Worm (Caenorhabditis elegans): Measurements from ENCODE around the gene R144.11.
A peak's percentile ranks its signal among the peaks of the same experiment; 100 is the strongest.

R144.11 gene

DNA sequence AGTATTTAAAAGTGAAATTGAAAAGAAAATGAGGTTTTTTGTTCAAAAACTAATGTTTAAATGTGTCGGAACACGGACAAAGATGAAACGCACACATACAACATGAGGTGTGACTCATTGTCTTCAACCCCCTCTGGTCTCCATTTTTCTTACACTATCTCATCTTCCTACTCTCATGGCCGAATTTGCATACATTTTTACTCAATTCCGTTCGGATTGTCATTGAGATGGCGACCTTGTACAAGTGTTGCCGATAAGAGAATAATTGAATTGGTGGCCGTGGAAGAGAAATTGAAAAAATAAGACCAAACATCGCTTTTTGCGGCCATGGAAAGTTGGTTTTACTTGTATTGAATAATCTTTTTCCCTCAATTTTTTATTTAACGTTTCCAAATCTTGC, 38.5 kb upstream of the R144.11 start, which contains the start of gene txbp-3 (continued):
- TF ChIP-seq ceh-28 (tag; optimal IDR thresholded peaks at IDR 0.05) (no peak), elt-3 (tag; optimal IDR thresholded peaks at IDR 0.05) (no peak), R02D3.7 (tag; optimal IDR thresholded peaks at IDR 0.05) (no peak), zag-1 (tag; optimal IDR thresholded peaks at IDR 0.05) (no peak), elt-2 (tag; optimal IDR thresholded peaks at IDR 0.05) (peak; percentile 74), nhr-28 (tag; optimal IDR thresholded peaks at IDR 0.05) (no peak), ZK546.5 (tag; optimal IDR thresholded peaks at IDR 0.05) (no peak), ceh-82 (tag; optimal IDR thresholded peaks at IDR 0.05) (no peak)

ce11 chrIII:5044709-5045108, 36.1 kb upstream of the R144.11 start, which contains the start of gene C45G9.14:
Gene C45G9.14 (plus strand): TSS chrIII:5045009.
- TF ChIP-seq tbx-2 (tag; optimal IDR thresholded peaks at IDR 0.05) (no peak), unc-39 (tag; optimal IDR thresholded peaks at IDR 0.05) (no peak), elt-2 (tag; optimal IDR thresholded peaks at IDR 0.05) (no peak), mdl-1 (tag; optimal IDR thresholded peaks at IDR 0.05) (no peak), ztf-4 (tag; optimal IDR thresholded peaks at IDR 0.05) (no peak), ceh-9 (tag; optimal IDR thresholded peaks at IDR 0.05) (no peak), nhr-43 (tag; optimal IDR thresholded peaks at IDR 0.05; ENCODE audit: poor library complexity, severe bottlenecking) (no peak), R02D3.7 (tag; optimal IDR thresholded peaks at IDR 0.05) (no peak), fos-1 (tag; optimal IDR thresholded peaks at IDR 0.05) (no peak), unc-62 (GFP tag; optimal IDR thresholded peaks at IDR 0.05) (no peak), elt-1 (tag; optimal IDR thresholded peaks at IDR 0.05) (no peak), ztf-11 (tag; optimal IDR thresholded peaks at IDR 0.05) (no peak)

- TF ChIP-seq eor-1 (tag; optimal IDR thresholded peaks at IDR 0.05), result no peak
- no peak for TF ChIP-seq egl-27 (tag; optimal IDR thresholded peaks at IDR 0.05)
- TF ChIP-seq mml-1 (tag; optimal IDR thresholded peaks at IDR 0.05), result no peak
- no peak for TF ChIP-seq skn-1 (tag; optimal IDR thresholded peaks at IDR 0.05)
- no peak for TF ChIP-seq nhr-43 (tag; optimal IDR thresholded peaks at IDR 0.05; ENCODE audit: poor library complexity, severe bottlenecking)
- no peak for TF ChIP-seq nhr-76 (tag; optimal IDR thresholded peaks at IDR 0.05)
- no peak for TF ChIP-seq lin-15B (tag; optimal IDR thresholded peaks at IDR 0.05)
- TF ChIP-seq lin-39 (tag; optimal IDR thresholded peaks at IDR 0.05), result no peak
- no peak for TF ChIP-seq ztf-11 (tag; optimal IDR thresholded peaks at IDR 0.05)
- no peak for TF ChIP-seq nhr-28 (tag; optimal IDR thresholded peaks at IDR 0.05)
- no peak for TF ChIP-seq fkh-2 (tag; optimal IDR thresholded peaks at IDR 0.05)
- no peak for TF ChIP-seq hmg-11 (tag; optimal IDR thresholded peaks at IDR 0.05)
- no peak for TF ChIP-seq nhr-77 (tag; optimal IDR thresholded peaks at IDR 0.05)
- no peak for TF ChIP-seq fkh-10 (GFP tag; optimal IDR thresholded peaks at IDR 0.05)
- no peak for TF ChIP-seq ceh-28 (tag; optimal IDR thresholded peaks at IDR 0.05)
These were observed 33.5 kb upstream of the R144.11 start, which contains the start of gene nlp-43 for ce11 chrIII:5042112-5042511. Gene nlp-43 (plus strand): TSS chrIII:5042412.

DNA sequence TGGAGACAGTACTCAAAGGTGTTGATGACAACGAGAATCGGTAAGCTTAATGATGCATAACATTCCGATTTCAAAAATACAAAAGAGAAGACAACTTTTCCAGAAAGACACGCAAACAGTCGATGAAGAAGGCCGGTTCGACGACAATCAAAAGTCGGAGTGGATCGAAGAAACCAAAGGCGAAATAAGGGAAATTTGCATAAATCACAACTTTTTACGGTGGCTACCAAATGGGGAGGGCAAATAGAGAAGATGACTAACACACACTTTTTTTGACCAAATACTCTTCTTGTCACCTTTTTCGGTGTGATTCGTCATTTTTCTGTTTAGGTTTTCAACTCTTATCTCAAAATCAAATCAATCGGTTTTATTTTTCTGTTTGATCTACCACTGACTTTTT, 27.5 kb upstream of the R144.11 start, which contains the start of gene C45G9.6:
C45G9.6 (plus strand) TSS at position 301 of the 400 bp plus-strand sequence.
- TF ChIP-seq elt-3 (tag; optimal IDR thresholded peaks at IDR 0.05), result no peak
- TF ChIP-seq eor-1 (tag; optimal IDR thresholded peaks at IDR 0.05), result no peak
- no peak for TF ChIP-seq nhr-23 (tag; optimal IDR thresholded peaks at IDR 0.05)
- no peak for TF ChIP-seq ceh-82 (tag; optimal IDR thresholded peaks at IDR 0.05)
- no peak for TF ChIP-seq skn-1 (tag; optimal IDR thresholded peaks at IDR 0.05)
- no peak for TF ChIP-seq sea-2 (GFP tag; optimal IDR thresholded peaks at IDR 0.05)
- peak; percentile 4 for TF ChIP-seq egl-5 (tag; optimal IDR thresholded peaks at IDR 0.05)
- TF ChIP-seq egl-27 (tag; optimal IDR thresholded peaks at IDR 0.05), result no peak

DNA sequence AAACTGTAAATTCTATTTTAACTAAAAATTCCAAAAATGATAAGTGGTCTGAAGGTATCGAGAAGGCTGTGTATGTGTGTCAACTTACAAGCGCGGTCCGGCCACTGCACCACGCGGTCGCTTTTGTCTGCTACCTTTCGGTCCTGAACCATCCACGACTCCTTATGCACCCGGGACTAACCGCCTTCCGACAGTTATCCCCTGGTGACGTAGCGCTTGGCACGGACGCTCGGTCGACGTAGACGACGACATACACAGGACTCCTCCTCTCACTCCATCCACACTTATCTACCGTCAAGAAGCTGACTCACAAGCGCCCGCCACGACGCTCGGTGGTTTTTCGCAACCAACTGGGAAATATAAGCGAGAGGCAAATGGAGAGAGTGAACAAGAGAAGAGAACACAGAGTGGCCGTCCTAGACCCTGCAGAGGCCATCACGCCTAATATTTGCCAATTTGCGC, 22.8 kb upstream of the R144.11 start:
- peak; percentile 67 for TF ChIP-seq nhr-23 (tag; optimal IDR thresholded peaks at IDR 0.05)
- TF ChIP-seq aly-2 (tag; optimal IDR thresholded peaks at IDR 0.05), result peak; percentile 32
- peak; percentile 94 for TF ChIP-seq hmg-11 (tag; optimal IDR thresholded peaks at IDR 0.05)
- TF ChIP-seq nhr-25 (tag; optimal IDR thresholded peaks at IDR 0.05), result peak; percentile 67
- TF ChIP-seq jun-1 (tag; optimal IDR thresholded peaks at IDR 0.05), result peak; percentile 69
- TF ChIP-seq lsy-12 (tag; optimal IDR thresholded peaks at IDR 0.05), result peak; percentile 73
- TF ChIP-seq pha-4 (tag; optimal IDR thresholded peaks at IDR 0.05), result peak; percentile 76
- peak; percentile 11 for TF ChIP-seq elt-1 (tag; optimal IDR thresholded peaks at IDR 0.05)
- TF ChIP-seq lin-39 (tag; optimal IDR thresholded peaks at IDR 0.05), result peak; percentile 59
- peak; percentile 62 for TF ChIP-seq elt-2 (tag; optimal IDR thresholded peaks at IDR 0.05)
- peak; percentile 58 for TF ChIP-seq nhr-43 (tag; optimal IDR thresholded peaks at IDR 0.05; ENCODE audit: poor library complexity, severe bottlenecking)
- TF ChIP-seq nfya-1 (tag; optimal IDR thresholded peaks at IDR 0.05; ENCODE audit: insufficient read depth), result peak; percentile 67
- peak; percentile 65 for TF ChIP-seq tbx-2 (tag; optimal IDR thresholded peaks at IDR 0.05)
- peak; percentile 65 for TF ChIP-seq skn-1 (tag; optimal IDR thresholded peaks at IDR 0.05)
- TF ChIP-seq R02D3.7 (tag; optimal IDR thresholded peaks at IDR 0.05), result peak; percentile 10
